Fruit fly (Drosophila melanogaster) whole organism: ENCODE results near the gene CG4596.

ENCODE experiments used
- EcR ChIP-seq, 2 experiments: fragments of >200 bp; optimal IDR thresholded peaks; 2 replicates each; lab custom pipeline; 2017; ENCODE audit warnings: missing biosample characterization in 2 of 2, missing genetic modification characterization in 2 of 2, missing genetic modification reagents in 2 of 2
- psq ChIP-seq: fragments of >200 bp; optimal IDR thresholded peaks from 2 replicates; lab custom pipeline; 2017

DNA sequence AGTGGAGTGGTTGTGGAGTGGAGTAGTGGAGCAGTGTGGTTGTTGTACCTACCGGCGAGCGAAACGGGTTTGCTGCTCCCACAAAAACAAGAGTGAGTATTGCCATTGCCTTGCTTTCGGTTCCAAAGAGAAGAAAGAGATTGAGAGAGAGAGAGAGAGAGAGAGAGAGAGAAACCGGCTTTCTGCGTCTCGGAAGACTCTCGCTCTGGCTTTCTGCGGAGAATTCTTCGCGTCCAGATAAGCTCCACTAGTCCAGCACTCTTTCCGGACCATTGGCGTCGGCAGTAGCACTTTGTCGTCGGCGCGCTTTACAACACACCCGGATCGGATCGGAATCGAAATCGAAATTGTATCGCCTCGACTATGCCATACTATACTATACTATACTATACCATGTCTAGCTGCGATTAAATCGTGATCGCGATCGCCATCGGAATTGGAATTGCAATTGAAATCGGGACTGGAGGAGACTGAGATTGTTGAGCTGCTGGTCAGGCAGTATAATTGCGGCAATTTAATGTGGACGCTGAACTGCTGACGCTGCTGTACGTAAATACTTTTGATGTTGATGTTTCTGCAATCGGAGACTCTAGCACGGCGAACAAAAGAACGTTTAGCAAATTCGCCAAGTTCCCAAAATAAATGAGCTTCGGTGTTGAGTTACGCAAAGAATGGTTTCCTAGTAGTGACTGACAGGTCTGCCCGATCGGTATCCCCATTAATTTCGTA, 45.9 kb upstream of the CG4596 start, which contains the start of gene Cad86C:
- TF ChIP-seq psq (lab: Kevin White, UChicago) (no peak), EcR (GFP tag; optimal IDR thresholded peaks at IDR 0.05; lab: Kevin White, UChicago) (no peak)
